Worm (Caenorhabditis elegans) whole organism, L1 larva: ENCODE measurements around the gene pir-1.

Source experiments
- C04F5.9 ChIP-seq: sonication (generic microtip); optimal IDR thresholded peaks from 2 replicates; lab custom pipeline; 2016; ENCODE audit warnings: missing genetic modification characterization, missing compliant biosample characterization
- C34B4.2 ChIP-seq: sonication (generic microtip); optimal IDR thresholded peaks from 2 replicates; lab custom pipeline; 2017; ENCODE audit warnings: mild to moderate bottlenecking, missing genetic modification characterization, missing compliant biosample characterization
- F16B12.6 ChIP-seq: fragments of 150-350 bp; optimal IDR thresholded peaks from 2 replicates; lab custom pipeline; 2014; ENCODE audit warnings: missing biosample characterization, missing genetic modification characterization
- Y116A8C.19 ChIP-seq: sonication (generic microtip); optimal IDR thresholded peaks from 2 replicates; lab custom pipeline; 2016; ENCODE audit warnings: missing compliant biosample characterization, missing genetic modification characterization, borderline replicate concordance
- alr-1 ChIP-seq: fragments of 200-800 bp; sonication (Bioruptor generic); optimal IDR thresholded peaks from 2 replicates; lab custom pipeline; 2018; ENCODE audit warnings: borderline replicate concordance, mild to moderate bottlenecking, missing genetic modification characterization, missing compliant biosample characterization
- ama-1 ChIP-seq: fragments of 150-350 bp; optimal IDR thresholded peaks from 2 replicates; lab custom pipeline; 2014
- blmp-1 ChIP-seq: fragments of 150-350 bp; optimal IDR thresholded peaks from 2 replicates; lab custom pipeline; 2014; ENCODE audit warnings: missing biosample characterization, missing genetic modification characterization
- ceh-63 ChIP-seq: fragments of 200-800 bp; sonication (Bioruptor generic); optimal IDR thresholded peaks from 2 replicates; lab custom pipeline; 2018; ENCODE audit warnings: mild to moderate bottlenecking, missing genetic modification characterization, missing compliant biosample characterization
- ces-1 ChIP-seq: fragments of 150-350 bp; optimal IDR thresholded peaks from 2 replicates; lab custom pipeline; 2014; ENCODE audit warnings: missing biosample characterization, missing genetic modification reagents, missing genetic modification characterization
- dpl-1 ChIP-seq, 3 experiments: fragments of 150-350 bp in 2 of 3; sonication (generic microtip) in 1 of 3; optimal IDR thresholded peaks; 2 replicates each; lab custom pipeline; 2014 to 2017; ENCODE audit warnings: missing biosample characterization in 3 of 3, missing genetic modification characterization in 3 of 3, missing genetic modification reagents in 3 of 3
- dsc-1 ChIP-seq: sonication (generic microtip); optimal IDR thresholded peaks from 2 replicates; lab custom pipeline; 2016; ENCODE audit warnings: mild to moderate bottlenecking, missing genetic modification characterization, missing compliant biosample characterization
- efl-1 ChIP-seq, 4 experiments: fragments of 150-350 bp; optimal IDR thresholded peaks in 3 of 4; peaks in 1 of 4; 1 replicate in 1 of 4; 2 replicates in 3 of 4; lab custom pipeline; 2014; ENCODE audit warnings: missing biosample characterization in 2 of 4, missing genetic modification characterization in 2 of 4, missing genetic modification reagents in 2 of 4
- efl-3 ChIP-seq: fragments of 200-800 bp; sonication (Bioruptor generic); optimal IDR thresholded peaks from 2 replicates; lab custom pipeline; 2018; ENCODE audit warnings: mild to moderate bottlenecking, missing genetic modification characterization, missing compliant biosample characterization
- egl-13 ChIP-seq: sonication (generic microtip); optimal IDR thresholded peaks from 2 replicates; lab custom pipeline; 2016; ENCODE audit warnings: missing genotype, missing genetic modification reagents, missing genetic modification characterization, missing compliant biosample characterization
- elt-2 ChIP-seq: sonication (generic microtip); optimal IDR thresholded peaks from 2 replicates; lab custom pipeline; 2016; ENCODE audit warnings: missing genetic modification characterization, mild to moderate bottlenecking, inconsistent platforms, missing compliant biosample characterization, missing genetic modification reagents
- fkh-10 ChIP-seq: sonication (generic microtip); optimal IDR thresholded peaks from 2 replicates; lab custom pipeline; 2017; ENCODE audit warnings: missing biosample characterization, missing genetic modification reagents, missing genetic modification characterization
- fkh-8 ChIP-seq: sonication (generic microtip); optimal IDR thresholded peaks from 2 replicates; lab custom pipeline; 2016; ENCODE audit warnings: mild to moderate bottlenecking, missing genetic modification characterization, missing compliant biosample characterization
- fos-1 ChIP-seq: fragments of 150-350 bp; optimal IDR thresholded peaks from 2 replicates; lab custom pipeline; 2014; ENCODE audit warnings: missing biosample characterization, missing genetic modification characterization
- irx-1 ChIP-seq: sonication (generic microtip); optimal IDR thresholded peaks from 2 replicates; lab custom pipeline; 2016; ENCODE audit warnings: missing genetic modification characterization, missing compliant biosample characterization
- isw-1 ChIP-seq: fragments of 200-800 bp; sonication (Bioruptor generic); IDR thresholded peaks from 2 replicates; pipeline ENCODE4 v1.3.6; 2022; ENCODE audit warnings: missing genetic modification characterization, missing compliant biosample characterization
- jun-1 ChIP-seq: fragments of 150-350 bp; optimal IDR thresholded peaks from 2 replicates; lab custom pipeline; 2014; ENCODE audit warnings: missing biosample characterization, missing genetic modification reagents, missing genetic modification characterization
- lin-13 ChIP-seq: fragments of 150-350 bp; optimal IDR thresholded peaks from 2 replicates; lab custom pipeline; 2014; ENCODE audit warnings: missing biosample characterization, missing genetic modification reagents, missing genetic modification characterization
- lin-14 ChIP-seq: fragments of 200-800 bp; sonication (Bioruptor generic); optimal IDR thresholded peaks from 2 replicates; lab custom pipeline; 2018; ENCODE audit warnings: mild to moderate bottlenecking, missing genetic modification characterization, moderate library complexity, missing compliant biosample characterization
- lin-15B ChIP-seq: fragments of 150-350 bp; sonication (generic microtip); optimal IDR thresholded peaks from 3 replicates; lab custom pipeline; 2014; ENCODE audit warnings: missing biosample characterization, missing genetic modification characterization
- lin-39 ChIP-seq: fragments of 150-350 bp; optimal IDR thresholded peaks from 2 replicates; lab custom pipeline; 2014; ENCODE audit warnings: missing biosample characterization, missing genetic modification reagents, missing genetic modification characterization
- lir-3 ChIP-seq: sonication (generic microtip); optimal IDR thresholded peaks from 2 replicates; lab custom pipeline; 2016; ENCODE audit warnings: mild to moderate bottlenecking, missing genetic modification characterization, moderate library complexity, missing compliant biosample characterization; ENCODE audit not compliant: poor library complexity
- lsy-2 ChIP-seq, 2 experiments: fragments of 150-350 bp; optimal IDR thresholded peaks; 2 replicates each; lab custom pipeline; 2014; ENCODE audit warnings: missing biosample characterization in 2 of 2, missing genetic modification characterization in 2 of 2
- mep-1 ChIP-seq: fragments of 150-350 bp; optimal IDR thresholded peaks from 2 replicates; lab custom pipeline; 2014; ENCODE audit warnings: missing biosample characterization, missing genetic modification characterization
- nhr-12 ChIP-seq: sonication (generic microtip); optimal IDR thresholded peaks from 2 replicates; lab custom pipeline; 2017; ENCODE audit warnings: missing biosample characterization, missing genetic modification characterization
- nhr-19 ChIP-seq: fragments of 200-800 bp; sonication (Bioruptor generic); conservative IDR thresholded peaks from 2 replicates; pipeline ENCODE4 v1.3.6; 2022; ENCODE audit warnings: missing genetic modification characterization, missing compliant biosample characterization
- nhr-20 ChIP-seq: sonication (generic microtip); optimal IDR thresholded peaks from 2 replicates; lab custom pipeline; 2016; ENCODE audit warnings: mild to moderate bottlenecking, missing genetic modification characterization, missing compliant biosample characterization
- nhr-237 ChIP-seq: fragments of 150-350 bp; optimal IDR thresholded peaks from 2 replicates; lab custom pipeline; 2014; ENCODE audit warnings: missing biosample characterization, missing genetic modification characterization
- nhr-28 ChIP-seq: fragments of 150-350 bp; optimal IDR thresholded peaks from 2 replicates; lab custom pipeline; 2014; ENCODE audit warnings: missing biosample characterization, missing genetic modification characterization
- nhr-47 ChIP-seq: sonication (generic microtip); optimal IDR thresholded peaks from 2 replicates; lab custom pipeline; 2016; ENCODE audit warnings: mild to moderate bottlenecking, missing genetic modification characterization, moderate library complexity, missing compliant biosample characterization
- nhr-77 ChIP-seq: fragments of 150-350 bp; optimal IDR thresholded peaks from 2 replicates; lab custom pipeline; 2014; ENCODE audit warnings: missing biosample characterization, missing genetic modification characterization
- nhr-84 ChIP-seq: sonication (generic microtip); optimal IDR thresholded peaks from 2 replicates; lab custom pipeline; 2017; ENCODE audit warnings: missing biosample characterization, missing genetic modification characterization
- pag-3 ChIP-seq: sonication (generic microtip); optimal IDR thresholded peaks from 2 replicates; lab custom pipeline; 2017; ENCODE audit warnings: missing genetic modification characterization, mild to moderate bottlenecking, missing compliant biosample characterization, antibody characterized with exemption, borderline replicate concordance; ENCODE audit not compliant: insufficient read depth
- pqm-1 ChIP-seq: sonication (generic microtip); optimal IDR thresholded peaks from 3 replicates; lab custom pipeline; 2017; ENCODE audit warnings: missing biosample characterization, missing genetic modification characterization
- skn-1 ChIP-seq: fragments of 150-350 bp; optimal IDR thresholded peaks from 2 replicates; lab custom pipeline; 2014; ENCODE audit warnings: missing biosample characterization, missing genetic modification characterization
- snu-23 ChIP-seq: sonication (generic microtip); optimal IDR thresholded peaks from 2 replicates; lab custom pipeline; 2016; ENCODE audit warnings: missing genetic modification characterization, missing compliant biosample characterization
- sox-4 ChIP-seq: sonication (generic microtip); optimal IDR thresholded peaks from 2 replicates; lab custom pipeline; 2016; ENCODE audit warnings: missing genetic modification characterization, missing compliant biosample characterization
- sptf-1 ChIP-seq: fragments of 150-350 bp; optimal IDR thresholded peaks from 2 replicates; lab custom pipeline; 2014; ENCODE audit warnings: missing biosample characterization, missing genetic modification characterization
- swsn-7 ChIP-seq: sonication (generic microtip); optimal IDR thresholded peaks from 2 replicates; lab custom pipeline; 2016; ENCODE audit warnings: missing genetic modification characterization, missing compliant biosample characterization
- tbx-2 ChIP-seq: sonication (generic microtip); optimal IDR thresholded peaks from 2 replicates; lab custom pipeline; 2016; ENCODE audit warnings: missing genetic modification characterization, missing compliant biosample characterization
- tlp-1 ChIP-seq: fragments of 150-350 bp; optimal IDR thresholded peaks from 2 replicates; lab custom pipeline; 2014; ENCODE audit warnings: missing biosample characterization, missing genetic modification characterization
- unc-130 ChIP-seq: fragments of 150-350 bp; optimal IDR thresholded peaks from 2 replicates; lab custom pipeline; 2017; ENCODE audit warnings: missing biosample characterization, missing genetic modification characterization, inconsistent platforms
- unc-30 ChIP-seq: sonication (generic microtip); optimal IDR thresholded peaks from 2 replicates; lab custom pipeline; 2017; ENCODE audit warnings: missing biosample characterization, missing genetic modification characterization
- unc-86 ChIP-seq: sonication (generic microtip); optimal IDR thresholded peaks from 2 replicates; lab custom pipeline; 2016; ENCODE audit warnings: missing genetic modification characterization, missing compliant biosample characterization
- vab-15 ChIP-seq: sonication (generic microtip); optimal IDR thresholded peaks from 2 replicates; lab custom pipeline; 2017; ENCODE audit warnings: missing genotype, mild to moderate bottlenecking, missing genetic modification characterization, missing compliant biosample characterization
- xbp-1 ChIP-seq: sonication (generic microtip); optimal IDR thresholded peaks from 2 replicates; lab custom pipeline; 2016; ENCODE audit warnings: missing genetic modification characterization, missing compliant biosample characterization
- zag-1 ChIP-seq: fragments of 150-350 bp; optimal IDR thresholded peaks from 2 replicates; lab custom pipeline; 2014; ENCODE audit warnings: missing biosample characterization, missing genetic modification characterization
- zip-4 ChIP-seq: fragments of 200-800 bp; sonication (Bioruptor generic); optimal IDR thresholded peaks from 2 replicates; lab custom pipeline; 2018; ENCODE audit warnings: mild to moderate bottlenecking, missing genetic modification characterization, moderate library complexity, missing compliant biosample characterization
- ztf-11 ChIP-seq, 2 experiments: sonication (generic microtip); optimal IDR thresholded peaks; 2 replicates each; lab custom pipeline; 2016 to 2017; ENCODE audit warnings: missing genetic modification characterization in 2 of 2, missing biosample characterization in 1 of 2, missing compliant biosample characterization in 1 of 2
- ztf-4 ChIP-seq: fragments of 150-350 bp; optimal IDR thresholded peaks from 2 replicates; lab custom pipeline; 2014; ENCODE audit warnings: missing biosample characterization, missing genetic modification characterization

Gene pir-1

ce11 chrII:9128132-9128531 lies 49.0 kb upstream of the pir-1 start (continued):
- TF ChIP-seq sptf-1 (tag; lab: Kevin White, UChicago) (no peak), lin-13 (GFP tag; lab: Kevin White, UChicago) (no peak), skn-1 (tag; lab: Kevin White, UChicago) (peak; percentile 80), alr-1 (tag; lab: Kevin White, UChicago) (no peak), zag-1 (tag; lab: Kevin White, UChicago) (no peak), vab-15 (no peak), ztf-4 (no peak), tbx-2 (tag; lab: Kevin White, UChicago) (no peak), tlp-1 (no peak), pqm-1 (tag; lab: Kevin White, UChicago) (no peak), ama-1 (lab: Kevin White, UChicago) (no peak), fkh-10 (no peak), blmp-1 (tag; lab: Kevin White, UChicago) (peak; percentile 98), mep-1 (peak; percentile 68), unc-130 (tag; lab: Kevin White, UChicago) (no peak), lsy-2 (tag; optimal IDR thresholded peaks at IDR 0.05; lab: Kevin White, UChicago) (peak in 1 of 2 experiments; percentile 36), irx-1 (tag; lab: Kevin White, UChicago) (no peak), nhr-20 (tag; lab: Kevin White, UChicago) (peak; percentile 39), C34B4.2 (tag; lab: Kevin White, UChicago) (no peak), C04F5.9 (no peak), swsn-7 (tag; lab: Kevin White, UChicago) (no peak), egl-13 (tag; lab: Kevin White, UChicago) (no peak), fkh-8 (no peak), nhr-84 (tag; lab: Kevin White, UChicago) (no peak), snu-23 (GFP tag; lab: Kevin White, UChicago) (peak; percentile 19), lin-14 (peak; percentile 48), lin-39 (tag; lab: Kevin White, UChicago) (no peak), pag-3 (no peak), xbp-1 (tag; lab: Kevin White, UChicago) (no peak), nhr-12 (tag; lab: Kevin White, UChicago) (no peak), isw-1 (GFP tag; lab: Robert Waterston, UW) (no peak), efl-1 (optimal IDR thresholded peaks at IDR 0.05; lab: Kevin White, UChicago) (peak in 1 of 2 experiments; percentile 25), efl-1 (GFP tag; optimal IDR thresholded peaks at IDR 0.05 in 1 of 2; lab: Kevin White, UChicago) (peak in 1 of 2 experiments; percentile 0), unc-30 (tag; lab: Kevin White, UChicago) (no peak), Y116A8C.19 (tag; lab: Kevin White, UChicago) (no peak), nhr-237 (tag; lab: Kevin White, UChicago) (no peak), zip-4 (GFP tag; lab: Kevin White, UChicago) (no peak), efl-3 (GFP tag; lab: Kevin White, UChicago) (no peak), ces-1 (no peak), nhr-19 (no peak), dpl-1 (GFP tag; optimal IDR thresholded peaks at IDR 0.05; lab: Kevin White, UChicago) (no peak), unc-86 (no peak), nhr-47 (tag; lab: Kevin White, UChicago) (no peak), nhr-77 (tag; lab: Kevin White, UChicago) (peak; percentile 27), elt-2 (peak; percentile 79), ceh-63 (GFP tag; lab: Kevin White, UChicago) (no peak), lin-15B (tag; lab: Kevin White, UChicago) (no peak), dsc-1 (tag; lab: Kevin White, UChicago) (no peak), fos-1 (tag; lab: Kevin White, UChicago) (no peak), nhr-28 (no peak), F16B12.6 (no peak), sox-4 (tag; lab: Kevin White, UChicago) (no peak), lir-3 (tag; lab: Kevin White, UChicago) (no peak), jun-1 (tag; lab: Kevin White, UChicago) (no peak), ztf-11 (tag; optimal IDR thresholded peaks at IDR 0.05; lab: Kevin White, UChicago) (no peak)
